Fruit fly (Drosophila melanogaster): ENCODE results near the gene CG7120.

DNA sequence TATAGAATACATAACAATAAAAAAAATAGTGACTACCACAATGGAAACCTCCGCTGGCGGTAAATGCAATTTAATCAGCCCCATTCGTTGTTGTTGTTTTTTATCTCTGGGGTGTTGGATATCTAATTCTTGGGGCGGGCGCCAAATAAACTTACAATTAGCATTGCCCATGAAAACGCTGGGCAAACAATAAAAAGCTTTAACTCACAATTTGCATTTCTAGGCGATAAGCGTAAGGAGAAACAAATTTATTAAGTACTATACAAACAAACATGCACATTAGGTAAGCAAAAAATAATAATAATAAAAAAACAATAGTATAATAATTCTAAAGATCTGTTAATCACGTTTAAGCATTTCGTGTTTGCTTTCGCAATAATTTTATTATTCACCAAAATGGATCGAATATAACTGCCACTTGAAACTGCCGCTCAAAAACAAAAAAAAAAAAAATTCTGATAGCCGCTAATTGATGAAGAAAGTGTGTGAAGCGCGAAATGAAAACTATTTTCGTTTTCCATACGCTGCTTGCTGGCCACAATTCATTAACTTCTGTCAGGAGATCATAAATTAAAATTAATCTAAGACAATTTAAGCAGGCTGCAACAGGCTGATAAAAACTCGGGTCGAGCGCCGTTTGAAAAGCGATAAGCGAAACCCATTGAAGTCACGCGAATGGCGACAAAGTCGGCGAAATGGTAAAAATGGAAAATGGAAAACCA is 52.2 kb downstream of the CG7120 start:
- TF ChIP-seq psq (optimal IDR thresholded peaks at IDR 0.05) (no peak), Myc (optimal IDR thresholded peaks at IDR 0.05) (no peak)

All from Kc167 (cell line).